Comparison of ENCODE assay signal across 1 fruit fly cellular context in genomic region chr2L:7258105-7258504, dm6.
TF ChIP-seq lines count a peak whose summit lies in the region.

No protein-coding gene starts in this region.

TF ChIP-seq in whole organism, embryonic, 481 proteins besides CTCF, POLR2A, EP300 and RAD21 (continued from another document):
- TF ChIP-seq Fer3 (tag; optimal IDR thresholded peaks at IDR 0.05; lab: Kevin White, UChicago) = peak; percentile 32
